Worm (Caenorhabditis elegans): ENCODE measurements around the gene srd-59.

ce11 chrII:7197434-7197833 lies 8.1 kb upstream of the srd-59 start:
- no peak for TF ChIP-seq him-1 (tag; optimal IDR thresholded peaks at IDR 0.05)
- TF ChIP-seq dao-5 (tag; optimal IDR thresholded peaks at IDR 0.05): no peak
- no peak for TF ChIP-seq W03F9.2 (tag; optimal IDR thresholded peaks at IDR 0.05)

Data from whole organism, L4/young adult.